Worm (Caenorhabditis elegans) whole organism, L2 larva: ENCODE data around the gene H03A11.2.
A peak's percentile ranks its signal among the peaks of the same experiment; 100 is the strongest.

Experiments used
- C34F6.9 ChIP-seq: fragments of 150-350 bp; optimal IDR thresholded peaks from 2 replicates; lab custom pipeline; 2014; ENCODE audit warnings: missing biosample characterization, missing genetic modification characterization
- F13H6.1 ChIP-seq: sonication (generic microtip); optimal IDR thresholded peaks from 2 replicates; lab custom pipeline; 2016; ENCODE audit warnings: missing genetic modification characterization, missing compliant biosample characterization
- R02D3.7 ChIP-seq: fragments of 150-350 bp; optimal IDR thresholded peaks from 2 replicates; lab custom pipeline; 2014; ENCODE audit warnings: missing biosample characterization, missing genetic modification characterization
- Y55F3AM.14 ChIP-seq: fragments of 200-800 bp; sonication (Bioruptor generic); optimal IDR thresholded peaks from 2 replicates; lab custom pipeline; 2018; ENCODE audit warnings: mild to moderate bottlenecking, missing genetic modification characterization, missing compliant biosample characterization
- ZK546.5 ChIP-seq: sonication (generic microtip); optimal IDR thresholded peaks from 2 replicates; lab custom pipeline; 2017; ENCODE audit warnings: missing biosample characterization, missing genetic modification characterization
- alr-1 ChIP-seq: fragments of 150-350 bp; optimal IDR thresholded peaks from 2 replicates; lab custom pipeline; 2014; ENCODE audit warnings: missing biosample characterization, missing genetic modification characterization
- aly-2 ChIP-seq: fragments of 150-350 bp; optimal IDR thresholded peaks from 2 replicates; lab custom pipeline; 2014; ENCODE audit warnings: missing biosample characterization, missing genetic modification characterization
- ama-1 ChIP-seq: fragments of 150-350 bp; optimal IDR thresholded peaks from 2 replicates; lab custom pipeline; 2018; ENCODE audit warnings: inconsistent platforms
- blmp-1 ChIP-seq: sonication (generic microtip); optimal IDR thresholded peaks from 2 replicates; lab custom pipeline; 2017; ENCODE audit warnings: missing genetic modification characterization, mild to moderate bottlenecking, missing compliant biosample characterization, antibody characterized with exemption, moderate library complexity; ENCODE audit not compliant: insufficient read depth
- ceh-16 ChIP-seq: fragments of 150-350 bp; optimal IDR thresholded peaks from 2 replicates; lab custom pipeline; 2014; ENCODE audit warnings: missing biosample characterization, missing genetic modification characterization
- crh-2 ChIP-seq: sonication (generic microtip); optimal IDR thresholded peaks from 2 replicates; lab custom pipeline; 2017; ENCODE audit warnings: missing biosample characterization, missing genetic modification characterization
- dmd-4 ChIP-seq: sonication (generic microtip); optimal IDR thresholded peaks from 2 replicates; lab custom pipeline; 2017; ENCODE audit warnings: missing biosample characterization, missing genetic modification characterization
- egl-27 ChIP-seq: sonication (generic microtip); optimal IDR thresholded peaks from 3 replicates; lab custom pipeline; 2017; ENCODE audit warnings: missing biosample characterization, missing genetic modification reagents, missing genetic modification characterization
- elt-1 ChIP-seq: fragments of 150-350 bp; optimal IDR thresholded peaks from 2 replicates; lab custom pipeline; 2014; ENCODE audit warnings: missing biosample characterization, missing genetic modification characterization
- fos-1 ChIP-seq: fragments of 150-350 bp; optimal IDR thresholded peaks from 2 replicates; lab custom pipeline; 2014; ENCODE audit warnings: missing biosample characterization, missing genetic modification characterization
- lin-11 ChIP-seq: fragments of 150-350 bp; sonication (generic microtip); optimal IDR thresholded peaks from 2 replicates; lab custom pipeline; 2014; ENCODE audit warnings: missing biosample characterization, missing genetic modification characterization, inconsistent platforms, mixed read lengths
- lin-13 ChIP-seq: fragments of 150-350 bp; optimal IDR thresholded peaks from 2 replicates; lab custom pipeline; 2014; ENCODE audit warnings: missing biosample characterization, missing genetic modification reagents, missing genetic modification characterization
- lin-39 ChIP-seq: fragments of 150-350 bp; optimal IDR thresholded peaks from 2 replicates; lab custom pipeline; 2014; ENCODE audit warnings: missing biosample characterization, missing genetic modification reagents, missing genetic modification characterization
- lsy-2 ChIP-seq, 2 experiments: fragments of 150-350 bp in 1 of 2; sonication (generic microtip) in 1 of 2; optimal IDR thresholded peaks; 2 replicates each; lab custom pipeline; 2014 to 2017; ENCODE audit warnings: missing biosample characterization in 2 of 2, missing genetic modification characterization in 2 of 2
- mab-5 ChIP-seq: fragments of 150-350 bp; optimal IDR thresholded peaks from 2 replicates; lab custom pipeline; 2014; ENCODE audit warnings: missing biosample characterization, missing genetic modification characterization
- mbf-1 ChIP-seq: sonication (generic microtip); optimal IDR thresholded peaks from 2 replicates; lab custom pipeline; 2017; ENCODE audit warnings: missing biosample characterization, missing genetic modification characterization
- mdl-1 ChIP-seq, 2 experiments: fragments of 150-350 bp in 1 of 2; sonication (generic microtip) in 1 of 2; optimal IDR thresholded peaks; 2 replicates each; lab custom pipeline; 2017; ENCODE audit warnings: missing biosample characterization in 2 of 2, missing genetic modification characterization in 2 of 2
- nhr-10 ChIP-seq: sonication (generic microtip); optimal IDR thresholded peaks from 2 replicates; lab custom pipeline; 2017; ENCODE audit warnings: missing biosample characterization, missing genetic modification characterization
- nhr-11 ChIP-seq: fragments of 150-350 bp; optimal IDR thresholded peaks from 2 replicates; lab custom pipeline; 2014; ENCODE audit warnings: missing biosample characterization, missing genetic modification characterization
- nhr-12 ChIP-seq: fragments of 150-350 bp; optimal IDR thresholded peaks from 2 replicates; lab custom pipeline; 2014; ENCODE audit warnings: missing biosample characterization, missing genetic modification characterization
- nhr-129 ChIP-seq: fragments of 150-350 bp; optimal IDR thresholded peaks from 2 replicates; lab custom pipeline; 2014; ENCODE audit warnings: missing biosample characterization, missing genetic modification characterization
- nhr-21 ChIP-seq: fragments of 150-350 bp; optimal IDR thresholded peaks from 2 replicates; lab custom pipeline; 2014; ENCODE audit warnings: missing biosample characterization, missing genetic modification characterization
- nhr-23 ChIP-seq: fragments of 150-350 bp; optimal IDR thresholded peaks from 2 replicates; lab custom pipeline; 2014; ENCODE audit warnings: missing biosample characterization, missing genetic modification reagents, missing genetic modification characterization
- nhr-237 ChIP-seq: fragments of 150-350 bp; optimal IDR thresholded peaks from 2 replicates; lab custom pipeline; 2014; ENCODE audit warnings: missing biosample characterization, missing genetic modification characterization
- nhr-25 ChIP-seq: fragments of 150-350 bp; sonication (generic microtip); optimal IDR thresholded peaks from 3 replicates; lab custom pipeline; 2014; ENCODE audit warnings: missing biosample characterization, missing genetic modification characterization
- nhr-6 ChIP-seq: fragments of 150-350 bp; optimal IDR thresholded peaks from 2 replicates; lab custom pipeline; 2014; ENCODE audit warnings: missing biosample characterization, missing genetic modification characterization
- nhr-77 ChIP-seq: fragments of 150-350 bp; optimal IDR thresholded peaks from 2 replicates; lab custom pipeline; 2014; ENCODE audit warnings: missing biosample characterization, missing genetic modification characterization
- peb-1 ChIP-seq: fragments of 150-350 bp; optimal IDR thresholded peaks from 2 replicates; lab custom pipeline; 2014; ENCODE audit warnings: missing biosample characterization, missing genetic modification characterization
- skn-1 ChIP-seq: sonication (generic microtip); optimal IDR thresholded peaks from 2 replicates; lab custom pipeline; 2017; ENCODE audit warnings: missing biosample characterization, missing genetic modification characterization
- sma-9 ChIP-seq, 2 experiments: fragments of 150-350 bp in 1 of 2; sonication (generic microtip) in 1 of 2; optimal IDR thresholded peaks; 2 replicates each; lab custom pipeline; 2014 to 2016; ENCODE audit warnings: missing genetic modification characterization in 2 of 2, mild to moderate bottlenecking in 1 of 2, missing biosample characterization in 1 of 2, missing compliant biosample characterization in 1 of 2, missing genetic modification reagents in 1 of 2, moderate library complexity in 1 of 2
- snpc-4 ChIP-seq: fragments of 150-350 bp; optimal IDR thresholded peaks from 2 replicates; lab custom pipeline; 2014; ENCODE audit warnings: missing biosample characterization, missing genetic modification characterization
- unc-39 ChIP-seq: fragments of 150-350 bp; optimal IDR thresholded peaks from 2 replicates; lab custom pipeline; 2014; ENCODE audit warnings: missing biosample characterization, missing genetic modification characterization
- zag-1 ChIP-seq: fragments of 150-350 bp; optimal IDR thresholded peaks from 2 replicates; lab custom pipeline; 2014; ENCODE audit warnings: missing biosample characterization, missing genetic modification characterization
- ztf-1 ChIP-seq: fragments of 200-800 bp; sonication (Bioruptor generic); conservative IDR thresholded peaks from 2 replicates; pipeline ENCODE4 v1.3.6; 2022; ENCODE audit warnings: missing genetic modification characterization, missing compliant biosample characterization
- ztf-11 ChIP-seq: sonication (generic microtip); optimal IDR thresholded peaks from 2 replicates; lab custom pipeline; 2017; ENCODE audit warnings: missing biosample characterization, missing genetic modification characterization
- ztf-4 ChIP-seq: fragments of 150-350 bp; optimal IDR thresholded peaks from 2 replicates; lab custom pipeline; 2014; ENCODE audit warnings: missing biosample characterization, missing genetic modification characterization

H03A11.2 gene

DNA sequence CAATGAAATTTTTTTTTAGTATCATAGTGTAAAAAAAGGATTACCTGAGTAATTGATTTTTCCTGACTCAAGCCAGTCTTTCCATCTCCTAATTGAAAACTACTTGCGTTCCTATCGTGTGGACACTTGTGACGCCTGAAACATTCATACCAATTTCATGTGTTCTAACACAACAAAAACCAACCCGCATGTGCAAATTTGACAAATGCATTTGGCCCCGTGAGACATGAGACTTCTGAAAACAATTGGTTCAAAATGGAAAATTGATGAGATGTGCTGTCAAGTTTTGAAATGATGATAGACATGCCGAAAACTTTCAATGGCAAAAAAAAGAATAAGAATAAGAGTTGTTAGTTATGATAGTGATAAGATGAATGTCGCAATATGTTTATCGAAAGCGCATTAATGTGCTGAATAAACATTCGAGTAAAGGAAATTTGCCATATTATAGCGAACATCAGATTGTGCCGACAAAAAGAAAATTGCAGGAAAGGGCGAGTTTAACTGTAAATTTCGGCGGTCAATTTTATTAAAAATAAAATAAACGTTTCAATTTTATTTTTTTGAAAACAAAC is at the start of gene H03A11.2:
Gene H03A11.2, minus strand, starts transcription at position 252 of the 575 bp plus-strand sequence.
- peak; percentile 33 for TF ChIP-seq fos-1
- no peak for TF ChIP-seq dmd-4 (tag; lab: Kevin White, UChicago)
- TF ChIP-seq nhr-21 (tag; lab: Kevin White, UChicago): no peak
- no peak for TF ChIP-seq ztf-4

DNA sequence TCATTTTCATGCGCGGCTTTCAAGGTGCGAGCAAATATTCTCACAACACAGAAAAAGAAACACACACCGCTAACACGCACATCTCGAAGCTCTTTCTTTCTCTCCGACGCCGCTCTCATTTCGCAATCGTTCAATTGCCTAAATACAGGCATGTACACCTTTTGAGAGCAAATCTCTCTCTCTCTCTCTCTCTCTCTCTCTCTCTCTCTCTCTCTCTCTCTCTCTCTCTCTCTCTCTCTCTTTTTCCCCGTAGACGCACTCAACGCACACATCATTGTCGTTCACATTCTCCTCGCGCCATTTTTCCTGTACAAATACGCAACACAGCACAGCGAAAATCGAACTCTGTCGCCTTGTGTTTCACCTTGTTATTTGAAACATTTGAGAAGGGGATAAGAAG is 48.9 kb upstream of the H03A11.2 start:
- TF ChIP-seq ztf-11 (tag; lab: Kevin White, UChicago): no peak
- TF ChIP-seq crh-2 (tag; lab: Kevin White, UChicago): peak; percentile 41
- peak; percentile 36 for TF ChIP-seq egl-27 (tag; lab: Kevin White, UChicago)
- no peak for TF ChIP-seq mbf-1 (tag; lab: Kevin White, UChicago)
- no peak for TF ChIP-seq nhr-10 (tag; lab: Kevin White, UChicago)
- TF ChIP-seq F13H6.1 (tag; lab: Kevin White, UChicago): peak; percentile 16
- no peak for TF ChIP-seq unc-39
- TF ChIP-seq nhr-129 (tag; lab: Kevin White, UChicago): peak; percentile 57
- no peak for TF ChIP-seq nhr-21 (tag; lab: Kevin White, UChicago)
- peak; percentile 23 for TF ChIP-seq fos-1
- TF ChIP-seq nhr-25 (tag; lab: Kevin White, UChicago): peak; percentile 11
- no peak for TF ChIP-seq elt-1

ce11 chrX:15278593-15278992 is 48.1 kb upstream of the H03A11.2 start:
- TF ChIP-seq ZK546.5 (tag; lab: Kevin White, UChicago) (no peak), mbf-1 (tag; lab: Kevin White, UChicago) (no peak), snpc-4 (peak; percentile 84), C34F6.9 (no peak), dmd-4 (tag; lab: Kevin White, UChicago) (no peak), nhr-77 (tag; lab: Kevin White, UChicago) (no peak), aly-2 (no peak)

DNA sequence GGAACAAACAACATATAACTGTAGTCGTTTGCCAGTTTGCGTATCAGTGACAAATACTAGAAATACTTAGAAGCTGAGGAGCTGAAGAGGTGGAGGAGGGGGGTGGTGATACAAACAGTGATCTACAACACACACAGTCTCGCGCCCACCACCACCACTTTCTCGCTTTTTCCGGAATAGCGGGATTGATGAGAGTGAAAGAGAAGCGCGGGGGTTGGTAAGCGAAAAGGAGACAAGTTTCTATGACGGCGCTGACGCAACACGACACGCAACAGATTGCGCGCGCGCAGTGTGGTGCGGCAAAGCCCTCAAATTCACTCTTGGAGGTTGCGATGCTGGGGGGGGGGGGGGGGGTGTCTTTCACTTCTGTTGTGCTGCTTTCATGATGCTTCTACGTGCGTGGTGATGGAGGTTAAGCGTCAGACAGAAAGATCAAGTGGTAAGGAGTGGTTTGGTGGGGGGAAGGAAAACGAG is 47.3 kb upstream of the H03A11.2 start, which contains the start of gene kin-20:
Gene kin-20, minus strand, starts transcription at position 51 of the 474 bp plus-strand sequence.
- no peak for TF ChIP-seq nhr-23 (tag; lab: Kevin White, UChicago)
- peak; percentile 38 for TF ChIP-seq F13H6.1 (tag; lab: Kevin White, UChicago)
- TF ChIP-seq mab-5: no peak
- TF ChIP-seq lsy-2 (tag; optimal IDR thresholded peaks at IDR 0.05; lab: Kevin White, UChicago): no peak
- no peak for TF ChIP-seq peb-1
- no peak for TF ChIP-seq ztf-1
- TF ChIP-seq mbf-1 (tag; lab: Kevin White, UChicago): no peak
- no peak for TF ChIP-seq lin-39 (tag; lab: Kevin White, UChicago)
- TF ChIP-seq dmd-4 (tag; lab: Kevin White, UChicago): no peak
- no peak for TF ChIP-seq ceh-16 (tag; lab: Kevin White, UChicago)
- peak; percentile 42 for TF ChIP-seq nhr-25 (tag; lab: Kevin White, UChicago)
- no peak for TF ChIP-seq ztf-4
- no peak for TF ChIP-seq C34F6.9
- no peak for TF ChIP-seq crh-2 (tag; lab: Kevin White, UChicago)
- TF ChIP-seq nhr-21 (tag; lab: Kevin White, UChicago): no peak
- TF ChIP-seq blmp-1 (tag; lab: Kevin White, UChicago): peak; percentile 43
- no peak for TF ChIP-seq ama-1 (lab: Kevin White, UChicago)
- TF ChIP-seq fos-1: no peak
- no peak for TF ChIP-seq nhr-11 (tag; lab: Kevin White, UChicago)
- no peak for TF ChIP-seq lin-11 (tag; lab: Kevin White, UChicago)
- TF ChIP-seq, all 48 proteins: peak for 3

DNA sequence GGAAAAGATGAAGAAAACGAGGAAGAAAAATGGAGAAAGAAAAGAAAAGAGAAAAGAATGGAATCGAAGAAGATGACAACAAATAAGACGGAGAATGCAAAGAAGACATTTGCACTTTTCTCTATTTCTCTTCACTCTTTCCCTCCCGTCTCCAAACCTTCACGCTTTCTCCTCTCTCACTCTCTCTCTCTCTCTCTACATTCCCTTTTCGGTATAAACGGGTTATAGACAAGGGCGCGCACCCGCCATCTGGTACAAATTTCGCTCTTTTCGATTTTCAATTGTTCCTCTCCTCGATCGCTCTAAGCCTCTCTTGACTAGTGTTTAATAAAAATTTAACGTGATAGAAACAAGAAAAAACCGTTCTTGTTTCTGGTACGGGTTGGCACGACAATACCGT is 46.3 kb upstream of the H03A11.2 start:
- TF ChIP-seq sma-9 (GFP tag; optimal IDR thresholded peaks at IDR 0.05; lab: Kevin White, UChicago) (peak; percentile 94), sma-9 (tag; optimal IDR thresholded peaks at IDR 0.05; lab: Kevin White, UChicago) (no peak), lin-11 (tag; lab: Kevin White, UChicago) (no peak), skn-1 (no peak), mab-5 (peak; percentile 70), dmd-4 (tag; lab: Kevin White, UChicago) (no peak), lin-39 (tag; lab: Kevin White, UChicago) (no peak), nhr-77 (tag; lab: Kevin White, UChicago) (no peak), fos-1 (peak; percentile 53), snpc-4 (peak; percentile 36), nhr-6 (peak; percentile 81), ztf-1 (no peak), ceh-16 (tag; lab: Kevin White, UChicago) (peak; percentile 51), Y55F3AM.14 (GFP tag; lab: Kevin White, UChicago) (peak; percentile 48), peb-1 (no peak), mbf-1 (tag; lab: Kevin White, UChicago) (no peak), aly-2 (no peak), lin-13 (GFP tag; lab: Kevin White, UChicago) (peak; percentile 74), R02D3.7 (tag; lab: Kevin White, UChicago) (no peak), nhr-237 (tag; lab: Kevin White, UChicago) (no peak), ZK546.5 (tag; lab: Kevin White, UChicago) (no peak), alr-1 (no peak), zag-1 (tag; lab: Kevin White, UChicago) (peak; percentile 38), nhr-11 (tag; lab: Kevin White, UChicago) (no peak), mdl-1 (tag; optimal IDR thresholded peaks at IDR 0.05; lab: Kevin White, UChicago) (peak; percentile 48 to 73), nhr-21 (tag; lab: Kevin White, UChicago) (peak; percentile 89), nhr-12 (tag; lab: Kevin White, UChicago) (no peak), nhr-23 (tag; lab: Kevin White, UChicago) (no peak), lsy-2 (tag; optimal IDR thresholded peaks at IDR 0.05; lab: Kevin White, UChicago) (peak; percentile 22 to 76), ztf-11 (tag; lab: Kevin White, UChicago) (no peak)
